Fruit fly (Drosophila melanogaster): Measurements from ENCODE around the gene CG31267.

DNA sequence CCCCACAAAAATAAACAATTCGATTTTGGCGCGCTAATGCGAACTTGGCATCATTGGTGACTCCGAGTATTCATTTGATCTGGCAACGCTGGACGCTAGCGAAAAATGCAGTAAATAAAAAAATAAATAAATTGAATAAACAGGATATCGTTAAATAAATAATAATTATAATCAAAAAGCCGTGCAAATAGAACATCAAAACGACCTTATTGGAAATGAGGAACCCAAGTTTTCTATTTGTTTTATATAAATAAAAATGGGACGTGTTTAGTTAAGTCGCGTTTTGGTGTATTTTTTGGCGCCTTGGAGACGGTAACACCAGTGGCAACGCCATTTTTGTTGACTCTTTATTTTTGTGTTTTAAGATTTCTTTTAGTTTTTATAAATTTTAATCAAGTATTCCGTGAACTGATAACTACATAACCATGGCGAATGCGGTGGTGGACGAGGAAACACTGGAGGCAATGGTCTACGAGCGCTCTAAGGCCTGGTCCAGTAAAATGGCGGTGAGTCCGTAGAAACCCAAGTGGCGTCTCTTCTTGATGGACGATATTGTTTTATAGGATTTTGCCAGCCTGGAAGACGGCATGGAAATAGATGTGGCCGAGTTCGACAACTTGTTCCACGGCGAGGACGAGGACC is 45.9 kb upstream of the CG31267 start, which contains the start of gene cal1:
- TF ChIP-seq CG10669 (GFP tag; optimal IDR thresholded peaks at IDR 0.05) = no peak
- no peak for TF ChIP-seq Eip78C (GFP tag)
- no peak for TF ChIP-seq Ets96B (tag; optimal IDR thresholded peaks at IDR 0.05)
- TF ChIP-seq Blimp-1 (GFP tag; optimal IDR thresholded peaks at IDR 0.05) = no peak
- no peak for TF ChIP-seq fd59A (GFP tag; optimal IDR thresholded peaks at IDR 0.05)

Measured in whole organism, prepupa.